Worm (Caenorhabditis elegans): ENCODE measurements around the gene ippk-1.

- TF ChIP-seq W03F9.2 (tag; optimal IDR thresholded peaks at IDR 0.05) (no peak), dao-5 (tag; optimal IDR thresholded peaks at IDR 0.05) (no peak)
These were observed 19.8 kb downstream of the ippk-1 start, which contains the start of gene arrd-7 for ce11 chrII:12062521-12062920.

Measured in whole organism, L4/young adult.